Worm (Caenorhabditis elegans) whole organism, L4 larva: ENCODE data around the gene C48D1.5.

ENCODE experiments used
- F37D6.2 ChIP-seq: sonication (generic microtip); optimal IDR thresholded peaks from 2 replicates; lab custom pipeline; 2016; ENCODE audit warnings: mild to moderate bottlenecking, missing genetic modification characterization, missing compliant biosample characterization
- T20F7.1 ChIP-seq: fragments of 200-800 bp; sonication (Bioruptor generic); optimal IDR thresholded peaks from 2 replicates; lab custom pipeline; 2018; ENCODE audit warnings: mild to moderate bottlenecking, missing genetic modification characterization, missing compliant biosample characterization
- T26A8.4 ChIP-seq: fragments of 200-800 bp; sonication (Bioruptor generic); IDR thresholded peaks from 2 replicates; pipeline ENCODE4 v1.3.6; 2022; ENCODE audit warnings: missing genetic modification characterization, missing compliant biosample characterization
- Y48G9A.11 ChIP-seq: fragments of 200-800 bp; sonication (Bioruptor generic); IDR thresholded peaks from 2 replicates; pipeline ENCODE4 v1.3.6; 2022; ENCODE audit warnings: missing genetic modification reagents, missing genetic modification characterization, missing compliant biosample characterization
- Y5F2A.4 ChIP-seq: fragments of 200-800 bp; sonication (Bioruptor generic); optimal IDR thresholded peaks from 2 replicates; lab custom pipeline; 2018; ENCODE audit warnings: mild to moderate bottlenecking, missing genetic modification characterization, missing compliant biosample characterization
- aha-1 ChIP-seq: fragments of 150-350 bp; peaks from one replicate; lab custom pipeline; 2014; ENCODE audit warnings: missing biosample characterization, missing genetic modification characterization
- ceh-20 ChIP-seq: fragments of 200-800 bp; sonication (Bioruptor generic); IDR thresholded peaks from 2 replicates; pipeline ENCODE4 v1.3.6; 2022; ENCODE audit warnings: missing genetic modification reagents, missing genetic modification characterization, missing compliant biosample characterization
- ceh-62 ChIP-seq: sonication (generic microtip); optimal IDR thresholded peaks from 2 replicates; lab custom pipeline; 2017; ENCODE audit warnings: missing biosample characterization, missing genetic modification characterization
- ceh-82 ChIP-seq: sonication (generic microtip); optimal IDR thresholded peaks from 2 replicates; lab custom pipeline; 2017; ENCODE audit warnings: missing biosample characterization, missing genetic modification characterization
- ces-1 ChIP-seq: fragments of 150-350 bp; sonication (generic microtip); optimal IDR thresholded peaks from 4 replicates; lab custom pipeline; 2014; ENCODE audit warnings: missing biosample characterization, missing genetic modification reagents, missing genetic modification characterization
- daf-12 ChIP-seq: fragments of 150-350 bp; optimal IDR thresholded peaks from 2 replicates; lab custom pipeline; 2014; ENCODE audit warnings: missing biosample characterization, missing genetic modification reagents, missing genetic modification characterization
- dmd-6 ChIP-seq: fragments of 200-800 bp; sonication (Bioruptor generic); IDR thresholded peaks from 2 replicates; pipeline ENCODE4 v1.3.6; 2022; ENCODE audit warnings: missing genetic modification reagents, missing genetic modification characterization, missing compliant biosample characterization
- dmd-8 ChIP-seq: fragments of 200-800 bp; sonication (Bioruptor generic); IDR thresholded peaks from 2 replicates; pipeline ENCODE4 v1.3.6; 2022; ENCODE audit warnings: missing genetic modification characterization, missing compliant biosample characterization
- dmd-9 ChIP-seq: fragments of 200-800 bp; sonication (Bioruptor generic); IDR thresholded peaks from 2 replicates; pipeline ENCODE4 v1.3.6; 2022; ENCODE audit warnings: missing genetic modification reagents, missing genetic modification characterization, missing compliant biosample characterization
- dpl-1 ChIP-seq: fragments of 150-350 bp; optimal IDR thresholded peaks from 2 replicates; lab custom pipeline; 2014; ENCODE audit warnings: missing biosample characterization, missing genetic modification reagents, missing genetic modification characterization
- egl-27 ChIP-seq: sonication (generic microtip); optimal IDR thresholded peaks from 3 replicates; lab custom pipeline; 2017; ENCODE audit warnings: missing biosample characterization, missing genetic modification reagents, missing genetic modification characterization
- fos-1 ChIP-seq: fragments of 150-350 bp; optimal IDR thresholded peaks from 2 replicates; lab custom pipeline; 2014; ENCODE audit warnings: missing biosample characterization, missing genetic modification characterization
- gei-8 ChIP-seq: fragments of 200-800 bp; sonication (Bioruptor generic); optimal IDR thresholded peaks from 2 replicates; lab custom pipeline; 2018; ENCODE audit warnings: mild to moderate bottlenecking, missing genetic modification characterization, missing compliant biosample characterization
- hlh-11 ChIP-seq: fragments of 200-800 bp; sonication (Bioruptor generic); optimal IDR thresholded peaks from 2 replicates; lab custom pipeline; 2018; ENCODE audit warnings: mild to moderate bottlenecking, missing genetic modification characterization, missing compliant biosample characterization
- jun-1 ChIP-seq: fragments of 150-350 bp; optimal IDR thresholded peaks from 2 replicates; lab custom pipeline; 2014; ENCODE audit warnings: missing biosample characterization, missing genetic modification reagents, missing genetic modification characterization
- lim-7 ChIP-seq: fragments of 200-800 bp; sonication (Bioruptor generic); IDR thresholded peaks from 2 replicates; pipeline ENCODE4 v1.3.6; 2022; ENCODE audit warnings: missing genetic modification characterization, missing compliant biosample characterization
- lin-13 ChIP-seq: fragments of 150-350 bp; optimal IDR thresholded peaks from 2 replicates; lab custom pipeline; 2014; ENCODE audit warnings: missing biosample characterization, missing genetic modification reagents, missing genetic modification characterization
- lin-15B ChIP-seq: fragments of 150-350 bp; sonication (generic microtip); optimal IDR thresholded peaks from 3 replicates; lab custom pipeline; 2014; ENCODE audit warnings: missing biosample characterization, missing genetic modification characterization
- lin-29 ChIP-seq: fragments of 200-800 bp; sonication (Bioruptor generic); IDR thresholded peaks from 2 replicates; pipeline ENCODE4 v1.3.6; 2022; ENCODE audit warnings: missing genetic modification reagents, missing genetic modification characterization, missing compliant biosample characterization
- lin-38 ChIP-seq: fragments of 200-800 bp; sonication (Bioruptor generic); IDR thresholded peaks from 2 replicates; pipeline ENCODE4 v1.3.6; 2022; ENCODE audit warnings: missing genetic modification reagents, missing genetic modification characterization, missing compliant biosample characterization
- lin-39 ChIP-seq: fragments of 150-350 bp; optimal IDR thresholded peaks from 2 replicates; lab custom pipeline; 2014; ENCODE audit warnings: missing biosample characterization, missing genetic modification reagents, missing genetic modification characterization
- lsy-2 ChIP-seq, 2 experiments: fragments of 150-350 bp in 1 of 2; sonication (generic microtip) in 1 of 2; optimal IDR thresholded peaks; 2 replicates each; lab custom pipeline; 2014 to 2017; ENCODE audit warnings: missing biosample characterization in 2 of 2, missing genetic modification characterization in 2 of 2
- mdl-1 ChIP-seq, 2 experiments: fragments of 150-350 bp in 1 of 2; sonication (generic microtip) in 1 of 2; optimal IDR thresholded peaks; 2 replicates each; lab custom pipeline; 2014 to 2017; ENCODE audit warnings: missing biosample characterization in 2 of 2, missing genetic modification characterization in 2 of 2
- mdt-29 ChIP-seq: fragments of 200-800 bp; sonication (Bioruptor generic); IDR thresholded peaks from 2 replicates; pipeline ENCODE4 v1.3.6; 2022; ENCODE audit warnings: missing genetic modification reagents, missing genetic modification characterization, missing compliant biosample characterization
- mes-2 ChIP-seq: sonication (generic microtip); optimal IDR thresholded peaks from 2 replicates; lab custom pipeline; 2016; ENCODE audit warnings: missing genotype, mild to moderate bottlenecking, missing genetic modification characterization, missing compliant biosample characterization; ENCODE audit not compliant: poor library complexity, severe bottlenecking
- mxl-3 ChIP-seq: fragments of 200-800 bp; sonication (Bioruptor generic); optimal IDR thresholded peaks from 2 replicates; lab custom pipeline; 2018; ENCODE audit warnings: mild to moderate bottlenecking, missing genetic modification characterization, missing compliant biosample characterization
- nhr-10 ChIP-seq: fragments of 150-350 bp; optimal IDR thresholded peaks from 2 replicates; lab custom pipeline; 2014; ENCODE audit warnings: missing biosample characterization, missing genetic modification characterization
- nhr-102 ChIP-seq: sonication (generic microtip); optimal IDR thresholded peaks from 2 replicates; lab custom pipeline; 2016; ENCODE audit warnings: mild to moderate bottlenecking, missing genetic modification characterization, moderate library complexity, missing compliant biosample characterization
- nhr-28 ChIP-seq: fragments of 150-350 bp; optimal IDR thresholded peaks from 2 replicates; lab custom pipeline; 2014; ENCODE audit warnings: missing biosample characterization, missing genetic modification characterization
- nhr-41 ChIP-seq: fragments of 200-800 bp; sonication (Bioruptor generic); IDR thresholded peaks from 2 replicates; pipeline ENCODE4 v1.3.6; 2022; ENCODE audit warnings: missing genetic modification reagents, missing genetic modification characterization, missing compliant biosample characterization
- nhr-42 ChIP-seq: fragments of 200-800 bp; sonication (Bioruptor generic); IDR thresholded peaks from 2 replicates; pipeline ENCODE4 v1.3.6; 2022; ENCODE audit warnings: missing genetic modification characterization, missing compliant biosample characterization
- nhr-6 ChIP-seq: fragments of 150-350 bp; optimal IDR thresholded peaks from 2 replicates; lab custom pipeline; 2014; ENCODE audit warnings: missing biosample characterization, missing genetic modification characterization
- nhr-76 ChIP-seq: fragments of 150-350 bp; optimal IDR thresholded peaks from 2 replicates; lab custom pipeline; 2014; ENCODE audit warnings: missing biosample characterization, missing genetic modification characterization
- nhr-77 ChIP-seq: fragments of 150-350 bp; optimal IDR thresholded peaks from 2 replicates; lab custom pipeline; 2014; ENCODE audit warnings: missing biosample characterization, missing genetic modification characterization
- pqm-1 ChIP-seq: sonication (generic microtip); optimal IDR thresholded peaks from 2 replicates; lab custom pipeline; 2017; ENCODE audit warnings: missing biosample characterization, missing genetic modification characterization
- spr-3 ChIP-seq: fragments of 200-800 bp; sonication (Bioruptor generic); optimal IDR thresholded peaks from 2 replicates; lab custom pipeline; 2018; ENCODE audit warnings: mild to moderate bottlenecking, missing genetic modification characterization, missing compliant biosample characterization
- tag-97 ChIP-seq: fragments of 200-800 bp; sonication (Bioruptor generic); IDR thresholded peaks from 2 replicates; pipeline ENCODE4 v1.3.6; 2022; ENCODE audit warnings: missing genetic modification characterization, missing compliant biosample characterization
- unc-130 ChIP-seq: sonication (generic microtip); optimal IDR thresholded peaks from 2 replicates; lab custom pipeline; 2016; ENCODE audit warnings: missing genetic modification reagents, missing genetic modification characterization, missing compliant biosample characterization
- zip-2 ChIP-seq: fragments of 150-350 bp; optimal IDR thresholded peaks from 2 replicates; lab custom pipeline; 2014; ENCODE audit warnings: missing biosample characterization, missing genetic modification characterization
- ztf-11 ChIP-seq: fragments of 150-350 bp; optimal IDR thresholded peaks from 2 replicates; lab custom pipeline; 2014; ENCODE audit warnings: missing biosample characterization, missing genetic modification characterization
- ztf-7 ChIP-seq: fragments of 150-350 bp; optimal IDR thresholded peaks from 2 replicates; lab custom pipeline; 2014; ENCODE audit warnings: missing biosample characterization, missing genetic modification characterization

Gene C48D1.5

DNA sequence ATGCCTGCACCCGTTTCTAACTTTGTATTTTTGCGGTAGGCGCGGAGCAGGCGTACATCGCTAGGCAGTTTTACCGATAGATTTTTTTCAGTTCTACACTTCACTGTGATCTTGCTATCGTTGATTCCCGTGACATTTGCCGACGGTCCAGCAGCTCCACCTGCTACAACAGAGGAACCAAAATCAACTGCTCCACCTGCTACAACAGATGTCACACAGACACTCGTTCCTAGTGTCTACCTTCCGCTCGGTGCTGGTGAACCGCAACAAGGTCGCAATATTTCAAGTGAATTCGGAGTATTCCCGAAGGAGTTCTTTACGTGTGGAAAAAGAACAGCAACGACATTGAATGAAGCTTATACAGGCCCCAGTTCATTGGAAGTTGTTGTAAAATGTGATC is 31.7 kb upstream of the C48D1.5 start:
- no peak for TF ChIP-seq ceh-20
- no peak for TF ChIP-seq lin-13 (GFP tag; lab: Kevin White, UChicago)
- TF ChIP-seq pqm-1 (tag; lab: Kevin White, UChicago) = no peak
- no peak for TF ChIP-seq nhr-10 (tag; lab: Kevin White, UChicago)
- no peak for TF ChIP-seq nhr-42 (GFP tag; lab: Robert Waterston, UW)
- no peak for TF ChIP-seq aha-1 (tag; lab: Kevin White, UChicago)

DNA sequence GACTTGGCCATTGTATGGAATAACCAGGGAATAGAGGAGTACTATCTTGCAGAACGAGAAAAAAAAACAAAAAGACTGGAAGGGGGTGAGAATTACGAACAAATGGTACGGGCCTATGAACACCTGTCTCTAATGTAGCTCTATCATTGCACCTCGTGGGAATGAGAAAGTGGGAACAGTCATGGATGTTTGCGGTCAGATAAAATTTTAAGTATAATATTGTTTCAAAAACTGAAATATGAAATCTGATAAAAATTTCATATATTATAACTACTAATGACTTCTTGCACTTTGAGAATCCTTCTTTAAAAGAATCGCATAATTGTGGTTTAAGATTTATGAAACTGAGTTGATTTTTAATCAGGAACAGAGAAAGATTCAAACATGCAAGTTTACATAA is 28.5 kb upstream of the C48D1.5 start, which contains the start of gene F58D2.5:
F58D2.5 (minus strand) TSS at position 101 of the 400 bp plus-strand sequence.
- TF ChIP-seq Y5F2A.4 (GFP tag; lab: Kevin White, UChicago) = no peak
- TF ChIP-seq lin-15B (tag; lab: Kevin White, UChicago) = no peak
- TF ChIP-seq nhr-41 = no peak
- TF ChIP-seq jun-1 (tag; lab: Kevin White, UChicago) = no peak
- TF ChIP-seq mdl-1 (tag; optimal IDR thresholded peaks at IDR 0.05; lab: Kevin White, UChicago) = no peak
- TF ChIP-seq nhr-76 (tag; lab: Kevin White, UChicago) = no peak

DNA sequence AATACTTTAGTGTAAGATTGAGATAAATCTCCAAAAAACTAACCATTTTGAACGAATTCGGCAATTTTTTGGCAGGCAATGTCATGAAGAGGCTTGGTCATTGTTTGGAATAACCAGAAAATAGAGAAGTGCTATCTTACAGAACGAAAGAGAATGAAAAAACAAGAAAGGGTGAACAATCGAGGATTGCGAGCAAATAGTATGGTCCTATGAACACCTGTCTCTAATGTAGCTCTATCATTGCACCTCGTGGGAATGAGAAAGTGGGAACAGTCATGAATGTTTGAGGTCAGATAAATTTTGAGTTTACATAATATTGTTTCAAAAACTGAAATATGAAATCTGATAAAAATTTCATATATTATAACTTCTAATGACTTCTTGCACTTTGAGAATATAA is 24.5 kb upstream of the C48D1.5 start, which contains the start of gene C48D1.1:
C48D1.1 (minus strand) TSS at position 101 of the 400 bp plus-strand sequence.
- TF ChIP-seq unc-130 (no peak), aha-1 (tag; lab: Kevin White, UChicago) (peak; percentile 49)
- TF ChIP-seq, all 104 proteins: peak for 1

DNA sequence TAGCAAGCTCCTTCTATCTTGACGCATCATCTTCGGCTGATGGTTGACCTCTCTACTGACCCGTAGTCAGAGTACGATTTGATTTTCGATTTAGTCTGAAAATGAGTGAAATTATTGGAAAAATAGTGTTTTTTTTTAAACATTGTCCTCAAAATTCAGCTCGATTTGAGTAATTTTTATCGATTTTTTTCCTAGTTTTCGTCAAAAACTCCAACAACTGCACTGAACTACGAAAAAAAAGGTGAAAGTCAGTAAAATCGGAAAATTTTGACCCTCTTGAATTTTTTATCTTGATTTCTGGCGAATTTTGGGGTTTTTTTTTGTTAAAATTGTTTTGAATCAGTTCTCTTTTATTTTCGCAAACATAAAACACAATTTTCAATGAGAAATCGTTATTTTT is 17.7 kb upstream of the C48D1.5 start, which contains the start of gene ced-3:
ced-3 (minus strand) TSS at position 101 of the 400 bp plus-strand sequence.
- TF ChIP-seq lin-29 (no peak), dmd-8 (GFP tag; lab: Robert Waterston, UW) (no peak), ztf-7 (tag; lab: Kevin White, UChicago) (no peak), lin-38 (GFP tag; lab: Robert Waterston, UW) (no peak), fos-1 (no peak), F37D6.2 (tag; lab: Kevin White, UChicago) (no peak), nhr-77 (tag; lab: Kevin White, UChicago) (no peak), tag-97 (GFP tag; lab: Robert Waterston, UW) (no peak), zip-2 (tag; lab: Kevin White, UChicago) (no peak), lsy-2 (tag; optimal IDR thresholded peaks at IDR 0.05; lab: Kevin White, UChicago) (no peak), mxl-3 (no peak)

DNA sequence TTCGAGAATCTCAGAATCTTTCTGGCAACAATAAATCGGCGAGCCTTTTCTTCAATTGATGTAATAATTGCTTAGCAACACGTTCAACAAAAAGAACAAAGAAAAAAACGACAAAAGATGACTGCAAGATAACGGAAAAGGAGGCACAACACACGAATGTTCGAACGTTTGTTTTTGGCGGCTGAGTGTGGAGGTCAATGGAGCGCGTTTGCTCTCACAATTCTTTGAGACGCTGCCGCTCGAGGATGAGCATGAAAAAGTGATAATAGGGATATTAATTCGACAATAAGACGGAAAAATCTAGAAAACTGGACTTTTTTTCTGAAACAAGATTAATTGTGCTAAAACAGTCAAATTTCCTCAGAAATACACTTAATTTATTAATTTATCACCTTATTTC is 15.9 kb upstream of the C48D1.5 start:
- TF ChIP-seq ztf-11 (tag; lab: Kevin White, UChicago) = no peak
- TF ChIP-seq hlh-11 = no peak
- TF ChIP-seq dmd-9 = no peak
- TF ChIP-seq nhr-102 (tag; lab: Kevin White, UChicago) = no peak
- TF ChIP-seq lin-38 (GFP tag; lab: Robert Waterston, UW) = peak; percentile 78
- no peak for TF ChIP-seq unc-130
- TF ChIP-seq spr-3 (GFP tag; lab: Kevin White, UChicago) = no peak
- TF ChIP-seq gei-8 (GFP tag; lab: Kevin White, UChicago) = no peak
- no peak for TF ChIP-seq daf-12
- no peak for TF ChIP-seq egl-27 (tag; lab: Kevin White, UChicago)
- TF ChIP-seq ceh-62 (tag; lab: Kevin White, UChicago) = no peak
- no peak for TF ChIP-seq dmd-6 (GFP tag; lab: Robert Waterston, UW)
- TF ChIP-seq ceh-82 = no peak
- TF ChIP-seq mes-2 (tag; lab: Kevin White, UChicago) = peak; percentile 57
- no peak for TF ChIP-seq Y48G9A.11 (GFP tag; lab: Robert Waterston, UW)
- TF ChIP-seq nhr-6 (tag; lab: Kevin White, UChicago) = peak; percentile 28
- TF ChIP-seq T20F7.1 (GFP tag; lab: Kevin White, UChicago) = no peak
- no peak for TF ChIP-seq lin-39 (tag; lab: Kevin White, UChicago)
- TF ChIP-seq mdt-29 (GFP tag; lab: Robert Waterston, UW) = no peak
- no peak for TF ChIP-seq Y5F2A.4 (GFP tag; lab: Kevin White, UChicago)
- TF ChIP-seq T26A8.4 (GFP tag; lab: Robert Waterston, UW) = no peak
- TF ChIP-seq nhr-28 (tag; lab: Kevin White, UChicago) = peak; percentile 7
- no peak for TF ChIP-seq ces-1 (GFP tag; lab: Kevin White, UChicago)
- TF ChIP-seq dpl-1 (GFP tag; lab: Kevin White, UChicago) = peak; percentile 58
- no peak for TF ChIP-seq ztf-7 (tag; lab: Kevin White, UChicago)
- no peak for TF ChIP-seq lim-7 (GFP tag; lab: Robert Waterston, UW)
